Fruit fly (Drosophila melanogaster) whole organism, prepupa: ENCODE measurements around the gene CG3982.

Experiments
- CG10669 ChIP-seq: fragments of 200-800 bp; sonication (Bioruptor generic); optimal IDR thresholded peaks from 3 replicates; lab custom pipeline; 2018; ENCODE audit warnings: missing biosample characterization, mild to moderate bottlenecking, missing genetic modification characterization, moderate library complexity
- CG11294 ChIP-seq: fragments of 200-800 bp; sonication (Bioruptor generic); IDR thresholded peaks from 2 replicates; pipeline ENCODE4 v1.3.6; 2022; ENCODE audit warnings: missing biosample characterization, missing genetic modification characterization
- CG11762 ChIP-seq: fragments of 200-800 bp; sonication (Bioruptor generic); optimal IDR thresholded peaks from 3 replicates; lab custom pipeline; 2016; ENCODE audit warnings: missing biosample characterization, missing genetic modification characterization; ENCODE audit not compliant: insufficient read depth
- CG11902 ChIP-seq: fragments of 200-800 bp; sonication (Bioruptor generic); optimal IDR thresholded peaks from 3 replicates; lab custom pipeline; 2016; ENCODE audit warnings: missing biosample characterization, missing genetic modification characterization
- CG15336 ChIP-seq: fragments of 200-800 bp; sonication (Bioruptor generic); IDR thresholded peaks from 2 replicates; pipeline ENCODE4 v1.3.6; 2022; ENCODE audit warnings: missing biosample characterization, missing genetic modification characterization
- CG3032 ChIP-seq: fragments of 200-800 bp; optimal IDR thresholded peaks from 2 replicates; lab custom pipeline; 2019; ENCODE audit warnings: missing biosample characterization, mild to moderate bottlenecking, missing genetic modification characterization, moderate library complexity
- CG31627 ChIP-seq: fragments of 200-800 bp; sonication (Bioruptor generic); optimal IDR thresholded peaks from 3 replicates; lab custom pipeline; 2016; ENCODE audit warnings: missing biosample characterization, missing genetic modification characterization
- CG32006 ChIP-seq: fragments of 200-800 bp; sonication (Bioruptor generic); optimal IDR thresholded peaks from 3 replicates; lab custom pipeline; 2017; ENCODE audit warnings: missing biosample characterization, mild to moderate bottlenecking, missing genetic modification characterization
- CG34406 ChIP-seq: fragments of 200-800 bp; sonication (Bioruptor generic); optimal IDR thresholded peaks from 3 replicates; lab custom pipeline; 2016; ENCODE audit warnings: missing biosample characterization, missing genetic modification characterization
- CG3919 ChIP-seq: fragments of 200-800 bp; sonication (Bioruptor generic); optimal IDR thresholded peaks from 3 replicates; lab custom pipeline; 2016; ENCODE audit warnings: missing biosample characterization, missing genetic modification characterization
- CG4318 ChIP-seq: fragments of 200-800 bp; sonication (Bioruptor generic); optimal IDR thresholded peaks from 3 replicates; lab custom pipeline; 2017; ENCODE audit warnings: missing biosample characterization, mild to moderate bottlenecking, missing genetic modification characterization
- CG6163 ChIP-seq: fragments of 200-800 bp; sonication (Bioruptor generic); IDR thresholded peaks from 3 replicates; pipeline ENCODE4 v1.3.6; 2022; ENCODE audit warnings: missing biosample characterization, missing genetic modification characterization
- CG6808 ChIP-seq: fragments of 200-800 bp; sonication (Bioruptor generic); optimal IDR thresholded peaks from 3 replicates; lab custom pipeline; 2017; ENCODE audit warnings: missing biosample characterization, missing genetic modification characterization, mild to moderate bottlenecking, moderate library complexity, missing genetic modification reagents
- CG6854 ChIP-seq: fragments of 200-800 bp; sonication (Bioruptor generic); optimal IDR thresholded peaks from 2 replicates; lab custom pipeline; 2017; ENCODE audit warnings: missing biosample characterization, mild to moderate bottlenecking, missing genetic modification characterization
- CG7368 ChIP-seq: fragments of 200-800 bp; sonication (Bioruptor generic); optimal IDR thresholded peaks from 3 replicates; lab custom pipeline; 2016; ENCODE audit warnings: missing biosample characterization, missing genetic modification characterization
- CG8119 ChIP-seq: fragments of 200-800 bp; sonication (Bioruptor generic); IDR thresholded peaks from 3 replicates; pipeline ENCODE4 v1.3.6; 2022; ENCODE audit warnings: missing biosample characterization, missing genetic modification characterization
- CG8319 ChIP-seq: fragments of 200-800 bp; sonication (Bioruptor generic); optimal IDR thresholded peaks from 3 replicates; lab custom pipeline; 2016; ENCODE audit warnings: missing biosample characterization, missing genetic modification characterization
- CG8632 ChIP-seq: fragments of 200-800 bp; sonication (Bioruptor generic); optimal IDR thresholded peaks from 3 replicates; lab custom pipeline; 2016; ENCODE audit warnings: missing biosample characterization, missing genetic modification characterization
- CG9139 ChIP-seq: fragments of 200-800 bp; sonication (Bioruptor generic); optimal IDR thresholded peaks from 3 replicates; lab custom pipeline; 2017; ENCODE audit warnings: missing biosample characterization, mild to moderate bottlenecking, missing genetic modification characterization
- Eip75B ChIP-seq: fragments of 200-800 bp; sonication (Bioruptor generic); optimal IDR thresholded peaks from 3 replicates; lab custom pipeline; 2016; ENCODE audit warnings: missing biosample characterization, missing genetic modification characterization
- Eip78C ChIP-seq: fragments of 200-800 bp; sonication (Bioruptor generic); peaks from one replicate; lab custom pipeline; 2016; ENCODE audit warnings: missing biosample characterization, missing genetic modification characterization
- Eip93F ChIP-seq: fragments of 200-800 bp; sonication (Bioruptor generic); optimal IDR thresholded peaks from 2 replicates; lab custom pipeline; 2016; ENCODE audit warnings: missing biosample characterization, mild to moderate bottlenecking, missing genetic modification characterization
- Ets21C ChIP-seq: fragments of 200-800 bp; sonication (Bioruptor generic); optimal IDR thresholded peaks from 3 replicates; lab custom pipeline; 2016; ENCODE audit warnings: missing biosample characterization, missing genetic modification characterization
- Ets96B ChIP-seq: fragments of 200-800 bp; optimal IDR thresholded peaks from 2 replicates; lab custom pipeline; 2019; ENCODE audit warnings: missing biosample characterization, mild to moderate bottlenecking, missing genetic modification characterization, moderate library complexity
- Gug ChIP-seq: fragments of 200-800 bp; sonication (Bioruptor generic); IDR thresholded peaks from 2 replicates; pipeline ENCODE4 v1.3.6; 2022; ENCODE audit warnings: missing biosample characterization, missing genetic modification characterization
- Hr39 ChIP-seq: fragments of 200-800 bp; sonication (Bioruptor generic); optimal IDR thresholded peaks from 2 replicates; lab custom pipeline; 2016; ENCODE audit warnings: missing biosample characterization, missing genetic modification characterization
- Hr4 ChIP-seq: fragments of 200-800 bp; sonication (Bioruptor generic); optimal IDR thresholded peaks from 3 replicates; lab custom pipeline; 2016; ENCODE audit warnings: missing biosample characterization, missing genetic modification characterization
- Lpt ChIP-seq: fragments of 200-800 bp; sonication (Bioruptor generic); optimal IDR thresholded peaks from 3 replicates; lab custom pipeline; 2016; ENCODE audit warnings: missing biosample characterization, missing genetic modification characterization
- Met ChIP-seq: fragments of 200-800 bp; sonication (Bioruptor generic); optimal IDR thresholded peaks from 3 replicates; lab custom pipeline; 2016; ENCODE audit warnings: missing biosample characterization, missing genetic modification characterization
- OdsH ChIP-seq: fragments of 200-800 bp; sonication (Bioruptor generic); optimal IDR thresholded peaks from 3 replicates; lab custom pipeline; 2016; ENCODE audit warnings: missing biosample characterization, missing genetic modification characterization
- Smox ChIP-seq: fragments of 200-800 bp; sonication (Bioruptor generic); optimal IDR thresholded peaks from 3 replicates; lab custom pipeline; 2016; ENCODE audit warnings: missing biosample characterization, missing genetic modification characterization
- Sox102F ChIP-seq: fragments of 200-800 bp; sonication (Bioruptor generic); optimal IDR thresholded peaks from 2 replicates; lab custom pipeline; 2016; ENCODE audit warnings: missing biosample characterization, mild to moderate bottlenecking, missing genetic modification characterization
- Sox15 ChIP-seq: fragments of 200-800 bp; sonication (Bioruptor generic); optimal IDR thresholded peaks from 3 replicates; lab custom pipeline; 2016; ENCODE audit warnings: missing biosample characterization, missing genetic modification characterization
- achi ChIP-seq: fragments of 200-800 bp; sonication (Bioruptor generic); optimal IDR thresholded peaks from 3 replicates; lab custom pipeline; 2016; ENCODE audit warnings: missing biosample characterization, missing genetic modification characterization
- acj6 ChIP-seq: fragments of 200-800 bp; sonication (Bioruptor generic); optimal IDR thresholded peaks from 3 replicates; lab custom pipeline; 2016; ENCODE audit warnings: missing biosample characterization, missing genetic modification characterization
- cyc ChIP-seq: fragments of 200-800 bp; sonication (Bioruptor generic); optimal IDR thresholded peaks from 3 replicates; lab custom pipeline; 2016; ENCODE audit warnings: missing biosample characterization, missing genetic modification characterization
- dsx ChIP-seq: fragments of 200-800 bp; optimal IDR thresholded peaks from 3 replicates; lab custom pipeline; 2019; ENCODE audit warnings: missing biosample characterization, mild to moderate bottlenecking, missing genetic modification characterization, moderate library complexity; ENCODE audit not compliant: poor library complexity, severe bottlenecking
- eg ChIP-seq: fragments of 200-800 bp; sonication (Bioruptor generic); IDR thresholded peaks from 3 replicates; pipeline ENCODE4 v1.3.6; 2022; ENCODE audit warnings: missing biosample characterization, missing genetic modification characterization
- esn ChIP-seq: fragments of 200-800 bp; sonication (Bioruptor generic); optimal IDR thresholded peaks from 2 replicates; lab custom pipeline; 2016; ENCODE audit warnings: missing biosample characterization, mild to moderate bottlenecking, missing genetic modification characterization, moderate library complexity
- fd59A ChIP-seq: fragments of 200-800 bp; sonication (Bioruptor generic); optimal IDR thresholded peaks from 2 replicates; lab custom pipeline; 2017; ENCODE audit warnings: missing biosample characterization, mild to moderate bottlenecking, missing genetic modification characterization, missing genetic modification reagents
- fd85E ChIP-seq: fragments of 200-800 bp; sonication (Bioruptor generic); optimal IDR thresholded peaks from 3 replicates; lab custom pipeline; 2016; ENCODE audit warnings: missing biosample characterization, missing genetic modification characterization
- net ChIP-seq: fragments of 200-800 bp; sonication (Bioruptor generic); optimal IDR thresholded peaks from 3 replicates; lab custom pipeline; 2016; ENCODE audit warnings: missing biosample characterization, missing genetic modification characterization
- salr ChIP-seq, 2 experiments: fragments of 200-800 bp; sonication (Bioruptor generic); optimal IDR thresholded peaks; 3 replicates each; lab custom pipeline; 2016 to 2018; ENCODE audit warnings: missing biosample characterization in 2 of 2, missing genetic modification characterization in 2 of 2, mild to moderate bottlenecking in 1 of 2
- spab ChIP-seq: fragments of 200-800 bp; sonication (Bioruptor generic); optimal IDR thresholded peaks from 2 replicates; lab custom pipeline; 2017; ENCODE audit warnings: missing biosample characterization, mild to moderate bottlenecking, missing genetic modification characterization, missing genetic modification reagents
- ss ChIP-seq, 2 experiments: fragments of 200-800 bp; sonication (Bioruptor generic); optimal IDR thresholded peaks; 2 replicates in 1 of 2; 3 replicates in 1 of 2; lab custom pipeline; 2017 to 2018; ENCODE audit warnings: mild to moderate bottlenecking in 2 of 2, missing biosample characterization in 2 of 2, missing genetic modification characterization in 2 of 2, moderate library complexity in 1 of 2
- svp ChIP-seq: fragments of 200-800 bp; sonication (Bioruptor generic); peaks from one replicate; lab custom pipeline; 2016; ENCODE audit warnings: missing biosample characterization, missing genetic modification characterization
- topi ChIP-seq: fragments of 200-800 bp; sonication (Bioruptor generic); optimal IDR thresholded peaks from 3 replicates; lab custom pipeline; 2016; ENCODE audit warnings: missing biosample characterization, missing genetic modification characterization

The CG3982 gene

dm6 chr3L:9420054-9420818 is 3.0 kb upstream of the CG3982 start (continued):
- TF ChIP-seq Eip93F (peak; percentile 88), spab (GFP tag; lab: Kevin White, UChicago) (peak; percentile 93), fd59A (GFP tag; lab: Kevin White, UChicago) (peak; percentile 95), CG11762 (peak; percentile 95), Lpt (GFP tag; lab: Kevin White, UChicago) (peak; percentile 84), topi (GFP tag; lab: Kevin White, UChicago) (peak; percentile 98), CG6854 (GFP tag; lab: Kevin White, UChicago) (peak; percentile 96), dsx (GFP tag; lab: Kevin White, UChicago) (peak; percentile 100), acj6 (GFP tag; lab: Kevin White, UChicago) (peak; percentile 96)

dm6 chr3L:9419328-9419727 is 2.1 kb upstream of the CG3982 start:
- TF ChIP-seq Lpt (GFP tag; lab: Kevin White, UChicago) (peak; percentile 61), CG15336 (GFP tag; lab: Robert Waterston, UW) (peak; percentile 85), OdsH (peak; percentile 69), CG34406 (GFP tag; lab: Kevin White, UChicago) (peak; percentile 63), esn (peak; percentile 3), CG6808 (GFP tag; lab: Kevin White, UChicago) (no peak), Sox102F (GFP tag; lab: Kevin White, UChicago) (peak; percentile 67), Ets21C (GFP tag; lab: Kevin White, UChicago) (no peak), topi (GFP tag; lab: Kevin White, UChicago) (peak; percentile 72), Ets96B (tag; lab: Kevin White, UChicago) (peak; percentile 43), CG10669 (GFP tag; lab: Kevin White, UChicago) (peak; percentile 64), CG8632 (peak; percentile 35), Smox (peak; percentile 37), acj6 (GFP tag; lab: Kevin White, UChicago) (peak; percentile 60), dsx (GFP tag; lab: Kevin White, UChicago) (no peak), CG11294 (peak; percentile 65), achi (GFP tag; lab: Kevin White, UChicago) (peak; percentile 39), Eip78C (GFP tag; lab: Kevin White, UChicago) (peak; percentile 87), CG8319 (GFP tag; lab: Kevin White, UChicago) (peak; percentile 30), Gug (peak; percentile 74), fd59A (GFP tag; lab: Kevin White, UChicago) (peak; percentile 22), CG4318 (GFP tag; lab: Kevin White, UChicago) (peak; percentile 45), CG3032 (tag; lab: Kevin White, UChicago) (peak; percentile 15), Eip93F (no peak), Met (peak; percentile 72), CG32006 (GFP tag; lab: Kevin White, UChicago) (peak; percentile 63), Hr4 (GFP tag; lab: Kevin White, UChicago) (peak; percentile 50), eg (GFP tag; lab: Robert Waterston, UW) (peak; percentile 91), svp (GFP tag; lab: Kevin White, UChicago) (peak; percentile 67), Eip75B (no peak), CG9139 (GFP tag; lab: Kevin White, UChicago) (no peak), Hr39 (peak; percentile 64), CG7368 (GFP tag; lab: Kevin White, UChicago) (peak; percentile 59), CG11762 (peak; percentile 19), CG11902 (peak; percentile 58), CG6163 (GFP tag; lab: Robert Waterston, UW) (peak; percentile 85), ss (GFP tag; optimal IDR thresholded peaks at IDR 0.05; lab: Kevin White, UChicago) (no peak), Sox15 (GFP tag; lab: Kevin White, UChicago) (peak; percentile 43), cyc (GFP tag; lab: Kevin White, UChicago) (peak; percentile 77), CG8119 (peak; percentile 81), CG3919 (GFP tag; lab: Kevin White, UChicago) (peak; percentile 78), net (peak; percentile 44), fd85E (GFP tag; lab: Kevin White, UChicago) (no peak), CG31627 (GFP tag; lab: Kevin White, UChicago) (peak; percentile 70), CG6854 (GFP tag; lab: Kevin White, UChicago) (no peak), salr (GFP tag; optimal IDR thresholded peaks at IDR 0.05; lab: Kevin White, UChicago) (no peak), spab (GFP tag; lab: Kevin White, UChicago) (no peak)
